Comparison of ENCODE assay signal across 2 fruit fly cellular contexts in genomic region chr3L:7958083-7958482, dm6.
A peak's percentile ranks its signal among the peaks of the same experiment; 100 is the strongest.
TF ChIP-seq lines count a peak whose summit lies in the region.

No protein-coding gene starts in this region.

- no peak for TF ChIP-seq CTCF in whole organism, embryonic (GFP tag; optimal IDR thresholded peaks at IDR 0.05; lab: Kevin White, UChicago)

TF ChIP-seq in whole organism, embryonic, 481 proteins besides CTCF, POLR2A, EP300 and RAD21 (continues in another document):
- TF ChIP-seq CG10267 (tag; optimal IDR thresholded peaks at IDR 0.05; lab: Kevin White, UChicago) (peak; percentile 30), tap (tag; optimal IDR thresholded peaks at IDR 0.05; lab: Kevin White, UChicago) (no peak), CG17385 (GFP tag; optimal IDR thresholded peaks at IDR 0.05; lab: Kevin White, UChicago) (peak; percentile 16), sqz (GFP tag; optimal IDR thresholded peaks at IDR 0.05; lab: Kevin White, UChicago) (no peak), lola (GFP tag; optimal IDR thresholded peaks at IDR 0.05; lab: Kevin White, UChicago) (peak in 1 of 3 experiments; percentile 48), gem (tag; optimal IDR thresholded peaks at IDR 0.05; lab: Kevin White, UChicago) (peak; percentile 59), CG2875 (GFP tag; optimal IDR thresholded peaks at IDR 0.05; lab: Kevin White, UChicago) (no peak), amos (GFP tag; IDR thresholded peaks at IDR 0.05; lab: Robert Waterston, UW; ENCODE audit: partially characterized antibody) (no peak), CG11560 (tag; IDR thresholded peaks at IDR 0.05; lab: Robert Waterston, UW) (no peak), CG13624 (GFP tag; optimal IDR thresholded peaks at IDR 0.05; lab: Kevin White, UChicago) (no peak), CG17328 (GFP tag; IDR thresholded peaks at IDR 0.05; lab: Robert Waterston, UW) (0 out of 2 replicates have a peak, but pooled peaks have one; percentile 19), CG31388 (GFP tag; optimal IDR thresholded peaks at IDR 0.05; lab: Kevin White, UChicago) (no peak), HmgD (GFP tag; optimal IDR thresholded peaks at IDR 0.05; lab: Kevin White, UChicago) (no peak), CG17361 (GFP tag; IDR thresholded peaks at IDR 0.05; lab: Robert Waterston, UW) (0 out of 3 replicates have a peak, but pooled peaks have one; percentile 45), pho (GFP tag; optimal IDR thresholded peaks at IDR 0.05; lab: Kevin White, UChicago) (no peak), cwo (GFP tag; optimal IDR thresholded peaks at IDR 0.05; lab: Kevin White, UChicago) (no peak), YL-1 (GFP tag; optimal IDR thresholded peaks at IDR 0.05; lab: Kevin White, UChicago) (no peak), Dip3 (GFP tag; optimal IDR thresholded peaks at IDR 0.05; lab: Kevin White, UChicago) (no peak), Spps (tag; optimal IDR thresholded peaks at IDR 0.05; lab: Kevin White, UChicago) (no peak), dmrt11E (tag; optimal IDR thresholded peaks at IDR 0.05; lab: Kevin White, UChicago) (peak; percentile 57), psq (GFP tag; optimal IDR thresholded peaks at IDR 0.05; lab: Kevin White, UChicago) (no peak), CG6254 (GFP tag; optimal IDR thresholded peaks at IDR 0.05; lab: Kevin White, UChicago) (peak; percentile 21), CG6813 (GFP tag; optimal IDR thresholded peaks at IDR 0.05; lab: Kevin White, UChicago) (no peak), eve (GFP tag; optimal IDR thresholded peaks at IDR 0.05; lab: Kevin White, UChicago) (no peak), Optix (GFP tag; IDR thresholded peaks at IDR 0.05; lab: Robert Waterston, UW) (no peak), eyg (GFP tag; optimal IDR thresholded peaks at IDR 0.05; lab: Kevin White, UChicago) (no peak), Atf6 (GFP tag; IDR thresholded peaks at IDR 0.05; lab: Robert Waterston, UW) (no peak), luna (GFP tag; optimal IDR thresholded peaks at IDR 0.05; lab: Kevin White, UChicago) (no peak), H2.0 (GFP tag; IDR thresholded peaks at IDR 0.05; lab: Robert Waterston, UW) (no peak), Nf-YC (tag; optimal IDR thresholded peaks at IDR 0.05; lab: Kevin White, UChicago) (no peak), Doc3 (GFP tag; IDR thresholded peaks at IDR 0.05; lab: Robert Waterston, UW; ENCODE audit: partially characterized antibody) (no peak), jing (GFP tag; optimal IDR thresholded peaks at IDR 0.05; lab: Kevin White, UChicago) (no peak), CG3995 (GFP tag; optimal IDR thresholded peaks at IDR 0.05; lab: Kevin White, UChicago) (no peak), kay (GFP tag; optimal IDR thresholded peaks at IDR 0.05; lab: Kevin White, UChicago) (no peak), CG1603 (tag; optimal IDR thresholded peaks at IDR 0.05; lab: Kevin White, UChicago) (peak; percentile 9), pb (GFP tag; optimal IDR thresholded peaks at IDR 0.05; lab: Kevin White, UChicago) (no peak), mam (GFP tag; optimal IDR thresholded peaks at IDR 0.05; lab: Kevin White, UChicago) (no peak), CG10979 (tag; optimal IDR thresholded peaks at IDR 0.05; lab: Kevin White, UChicago) (peak; percentile 45), CG30403 (GFP tag; optimal IDR thresholded peaks at IDR 0.05; lab: Kevin White, UChicago) (peak; percentile 30), Ada2b (GFP tag; IDR thresholded peaks at IDR 0.05; lab: Robert Waterston, UW) (0 out of 2 replicates have a peak, but pooled peaks have one; percentile 28), gcm2 (GFP tag; optimal IDR thresholded peaks at IDR 0.05; lab: Kevin White, UChicago) (no peak), Oli (tag; optimal IDR thresholded peaks at IDR 0.05; lab: Kevin White, UChicago) (peak; percentile 28), CG12391 (tag; optimal IDR thresholded peaks at IDR 0.05; lab: Kevin White, UChicago) (peak; percentile 35), sens (GFP tag; lab: Kevin White, UChicago) (peak; percentile 78), CG14710 (tag; optimal IDR thresholded peaks at IDR 0.05; lab: Kevin White, UChicago) (peak; percentile 4), CG7556 (GFP tag; optimal IDR thresholded peaks at IDR 0.05; lab: Kevin White, UChicago) (peak; percentile 13), run (tag; optimal IDR thresholded peaks at IDR 0.05; lab: Kevin White, UChicago) (no peak)

TF ChIP-seq in whole organism, prepupa, 60 proteins besides CTCF, POLR2A, EP300 and RAD21:
- TF ChIP-seq CG1621 (tag; optimal IDR thresholded peaks at IDR 0.05; lab: Kevin White, UChicago) (no peak), Eip78C (GFP tag; lab: Kevin White, UChicago) (peak; percentile 33)

Comparison
In these comparisons a context has a peak if more than half of its experiments do, and no peak if none do; other contexts are left out.
1. Of the 7 proteins assayed by ChIP-seq in both whole organism, embryonic and whole organism, prepupa: peak only in whole organism, embryonic: Blimp-1 and Sox102F; only in whole organism, prepupa: none; in both: none; in neither: 5.